Fruit fly (Drosophila melanogaster) whole organism, pupa: Measurements from ENCODE around the gene CG17121.

Source experiments
- CG10348 ChIP-seq: fragments of 200-800 bp; sonication (Bioruptor generic); IDR thresholded peaks from 2 replicates; pipeline ENCODE4 v1.3.6; 2022; ENCODE audit warnings: missing biosample characterization, missing genetic modification characterization
- CG14655 ChIP-seq: fragments of 200-800 bp; sonication (Bioruptor generic); optimal IDR thresholded peaks from 3 replicates; lab custom pipeline; 2017; ENCODE audit warnings: mild to moderate bottlenecking, missing biosample characterization, missing genetic modification reagents, missing genetic modification characterization
- CG15710 ChIP-seq: fragments of 200-800 bp; sonication (Bioruptor generic); optimal IDR thresholded peaks from 2 replicates; lab custom pipeline; 2018; ENCODE audit warnings: missing biosample characterization, mild to moderate bottlenecking, missing genetic modification characterization, moderate library complexity
- CG17806 ChIP-seq: fragments of 200-800 bp; sonication (Bioruptor generic); optimal IDR thresholded peaks from 2 replicates; lab custom pipeline; 2018; ENCODE audit warnings: missing biosample characterization, mild to moderate bottlenecking, missing genetic modification characterization, moderate library complexity
- CG32121 ChIP-seq: fragments of 200-800 bp; sonication (Bioruptor generic); IDR thresholded peaks from 2 replicates; pipeline ENCODE4 v1.3.6; 2022; ENCODE audit warnings: missing biosample characterization, missing genetic modification characterization
- CG8301 ChIP-seq: fragments of 200-800 bp; sonication (Bioruptor generic); optimal IDR thresholded peaks from 2 replicates; lab custom pipeline; 2018; ENCODE audit warnings: missing biosample characterization, mild to moderate bottlenecking, missing genetic modification characterization
- CG9948 ChIP-seq: fragments of 200-800 bp; sonication (Bioruptor generic); optimal IDR thresholded peaks from 2 replicates; lab custom pipeline; 2018; ENCODE audit warnings: missing biosample characterization, mild to moderate bottlenecking, missing genetic modification characterization, moderate library complexity
- Pif1A ChIP-seq: fragments of 200-800 bp; sonication (Bioruptor generic); optimal IDR thresholded peaks from 3 replicates; lab custom pipeline; 2016; ENCODE audit warnings: missing biosample characterization, missing genetic modification characterization
- Snoo ChIP-seq: fragments of 200-800 bp; sonication (Bioruptor generic); optimal IDR thresholded peaks from 3 replicates; lab custom pipeline; 2017; ENCODE audit warnings: missing biosample characterization, mild to moderate bottlenecking, missing genetic modification characterization, inconsistent platforms
- fd96Ca ChIP-seq: fragments of 200-800 bp; sonication (Bioruptor generic); IDR thresholded peaks from 3 replicates; pipeline ENCODE4 v1.3.6; 2022; ENCODE audit warnings: missing biosample characterization, missing genetic modification characterization
- gl ChIP-seq: fragments of 200-800 bp; sonication (Bioruptor generic); optimal IDR thresholded peaks from 2 replicates; lab custom pipeline; 2018; ENCODE audit warnings: missing biosample characterization, mild to moderate bottlenecking, missing genetic modification characterization

DNA sequence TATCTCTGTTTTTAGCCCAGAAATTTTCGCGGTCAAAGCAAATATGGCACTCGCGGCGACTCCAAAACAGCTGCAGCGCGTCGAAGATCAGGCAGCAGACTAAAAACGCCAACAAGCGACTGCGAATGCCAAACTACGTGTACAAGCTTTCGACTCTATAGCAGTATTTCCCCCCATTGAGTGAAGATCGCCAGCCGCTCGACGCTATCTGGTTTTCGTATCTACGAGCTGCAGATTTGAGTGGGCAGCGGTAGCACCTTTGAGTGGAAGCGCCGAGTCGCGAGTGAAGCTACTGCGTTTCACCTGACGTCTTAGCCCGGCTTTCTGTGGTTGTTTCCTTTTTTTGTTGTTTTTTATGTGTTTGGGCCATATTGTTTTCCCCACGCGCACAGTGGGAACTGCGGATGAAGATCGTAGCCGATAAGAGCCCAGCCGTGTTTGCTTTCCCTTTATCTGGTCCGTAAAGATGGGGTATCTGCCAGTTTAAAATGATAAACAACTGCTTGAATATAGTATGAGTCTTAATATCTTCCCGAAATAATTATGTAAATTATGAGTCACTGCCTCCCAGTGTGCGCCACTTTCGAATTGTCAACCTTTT, at the start of gene CG17121:
- TF ChIP-seq gl (tag; lab: Kevin White, UChicago) (no peak), CG8301 (tag; lab: Kevin White, UChicago) (no peak), CG14655 (GFP tag; lab: Kevin White, UChicago) (no peak), CG15710 (tag; lab: Kevin White, UChicago) (no peak), Pif1A (no peak), CG17806 (tag; lab: Kevin White, UChicago) (no peak), CG32121 (GFP tag; lab: Robert Waterston, UW) (no peak), fd96Ca (GFP tag; lab: Robert Waterston, UW) (peak; percentile 75), CG9948 (tag; lab: Kevin White, UChicago) (no peak), Snoo (no peak), CG10348 (GFP tag; lab: Robert Waterston, UW) (no peak)
